Fruit fly (Drosophila melanogaster) whole organism, embryonic: ENCODE results near the gene Hph.

Experiments used
- Awh ChIP-seq: fragments of 200-800 bp; sonication (Bioruptor generic); IDR thresholded peaks from 2 replicates; pipeline ENCODE4, ENCODE4 v1.3.6; 2022; ENCODE audit warnings: missing biosample characterization, missing genetic modification characterization
- CG10147 ChIP-seq: fragments of 200-800 bp; sonication (Bioruptor generic); optimal IDR thresholded peaks from 2 replicates; lab custom pipeline; 2019; ENCODE audit warnings: missing biosample characterization, mild to moderate bottlenecking, missing genetic modification characterization, moderate library complexity
- CG10267 ChIP-seq: fragments of 200-800 bp; sonication (Bioruptor generic); optimal IDR thresholded peaks from 2 replicates; lab custom pipeline; 2018; ENCODE audit warnings: missing biosample characterization, mild to moderate bottlenecking, missing genetic modification characterization, moderate library complexity
- CG10959 ChIP-seq: fragments of 200-800 bp; sonication (Bioruptor generic); IDR thresholded peaks from 2 replicates; pipeline ENCODE4 v1.3.6; 2022; ENCODE audit warnings: missing biosample characterization, missing genetic modification characterization
- CG1233 ChIP-seq: fragments of 200-800 bp; sonication (Bioruptor generic); optimal IDR thresholded peaks from 4 replicates; lab custom pipeline; 2018; ENCODE audit warnings: missing biosample characterization, mild to moderate bottlenecking, missing genetic modification characterization
- CG13624 ChIP-seq: fragments of 200-800 bp; sonication (Bioruptor generic); optimal IDR thresholded peaks from 2 replicates; lab custom pipeline; 2016; ENCODE audit warnings: missing biosample characterization, missing genetic modification characterization
- CG14710 ChIP-seq: fragments of 200-800 bp; sonication (Bioruptor generic); optimal IDR thresholded peaks from 3 replicates; lab custom pipeline; 2019; ENCODE audit warnings: missing biosample characterization, mild to moderate bottlenecking, missing genetic modification characterization, moderate library complexity
- CG15601 ChIP-seq: fragments of 200-800 bp; sonication (Bioruptor generic); optimal IDR thresholded peaks from 3 replicates; lab custom pipeline; 2019; ENCODE audit warnings: missing biosample characterization, mild to moderate bottlenecking, missing genetic modification characterization, moderate library complexity
- CG16813 ChIP-seq: fragments of 200-800 bp; sonication (Bioruptor generic); IDR thresholded peaks from 3 replicates; pipeline ENCODE4 v1.3.6; 2022; ENCODE audit warnings: missing biosample characterization, missing genetic modification characterization; ENCODE audit not compliant: partially characterized antibody
- CG17361 ChIP-seq: fragments of 200-800 bp; sonication (Bioruptor generic); IDR thresholded peaks from 3 replicates; pipeline ENCODE4 v1.3.6; 2022; ENCODE audit warnings: missing biosample characterization, missing genetic modification characterization
- CG17802 ChIP-seq: fragments of 200-800 bp; sonication (Bioruptor generic); optimal IDR thresholded peaks from 2 replicates; lab custom pipeline; 2018; ENCODE audit warnings: missing biosample characterization, mild to moderate bottlenecking, missing genetic modification characterization, moderate library complexity
- CG17829 ChIP-seq: fragments of 200-800 bp; optimal IDR thresholded peaks from 2 replicates; lab custom pipeline; 2019; ENCODE audit warnings: missing biosample characterization, mild to moderate bottlenecking, missing genetic modification characterization, moderate library complexity
- CG1832 ChIP-seq: fragments of 200-800 bp; sonication (Bioruptor generic); optimal IDR thresholded peaks from 2 replicates; lab custom pipeline; 2017; ENCODE audit warnings: missing biosample characterization, mild to moderate bottlenecking, missing genetic modification characterization, inconsistent platforms
- CG33557 ChIP-seq: fragments of 200-800 bp; sonication (Bioruptor generic); optimal IDR thresholded peaks from 2 replicates; lab custom pipeline; 2019; ENCODE audit warnings: missing biosample characterization, mild to moderate bottlenecking, missing genetic modification characterization, moderate library complexity
- CG6791 ChIP-seq: fragments of 200-800 bp; sonication (Bioruptor generic); IDR thresholded peaks from 3 replicates; pipeline ENCODE4 v1.3.6; 2022; ENCODE audit warnings: missing biosample characterization, missing genetic modification characterization; ENCODE audit not compliant: partially characterized antibody
- CG7372 ChIP-seq: fragments of 200-800 bp; sonication (Bioruptor generic); IDR thresholded peaks from 2 replicates; pipeline ENCODE4 v1.3.6; 2022; ENCODE audit warnings: missing biosample characterization, missing genetic modification characterization
- CG8290 ChIP-seq, 3 experiments: fragments of 200-800 bp; sonication (Bioruptor generic); optimal IDR thresholded peaks; 2 replicates each; lab custom pipeline; 2016 to 2019; ENCODE audit warnings: missing biosample characterization in 3 of 3, missing genetic modification characterization in 3 of 3, mild to moderate bottlenecking in 2 of 3, moderate library complexity in 1 of 3
- CHES-1-like ChIP-seq: fragments of 200-800 bp; sonication (Bioruptor generic); optimal IDR thresholded peaks from 2 replicates; lab custom pipeline; 2016; ENCODE audit warnings: missing biosample characterization, missing genetic modification characterization
- CrebB ChIP-seq: fragments of 200-800 bp; sonication (Bioruptor generic); optimal IDR thresholded peaks from 3 replicates; lab custom pipeline; 2018; ENCODE audit warnings: missing biosample characterization, mild to moderate bottlenecking, missing genetic modification characterization
- D ChIP-seq, 2 experiments: fragments of 200-800 bp in 1 of 2; fragments of >200 bp in 1 of 2; sonication (Bioruptor generic) in 1 of 2; optimal IDR thresholded peaks; 2 replicates in 1 of 2; 3 replicates in 1 of 2; lab custom pipeline; 2017; ENCODE audit warnings: mild to moderate bottlenecking in 1 of 2, missing biosample characterization in 1 of 2, missing genetic modification characterization in 1 of 2, missing genetic modification reagents in 1 of 2
- Dip3 ChIP-seq: fragments of 200-800 bp; sonication (Bioruptor generic); optimal IDR thresholded peaks from 3 replicates; lab custom pipeline; 2016; ENCODE audit warnings: missing biosample characterization, missing genetic modification characterization
- Eip74EF ChIP-seq, 2 experiments: fragments of 200-800 bp in 1 of 2; fragments of >200 bp in 1 of 2; sonication (Bioruptor generic) in 1 of 2; optimal IDR thresholded peaks; 2 replicates each; lab custom pipeline; 2017 to 2019; ENCODE audit warnings: missing biosample characterization in 2 of 2, missing genetic modification characterization in 2 of 2, mild to moderate bottlenecking in 1 of 2, moderate library complexity in 1 of 2
- Hand ChIP-seq: fragments of 200-800 bp; sonication (Bioruptor generic); optimal IDR thresholded peaks from 2 replicates; lab custom pipeline; 2017; ENCODE audit warnings: mild to moderate bottlenecking, missing biosample characterization, missing genetic modification reagents, missing genetic modification characterization
- Hr3 ChIP-seq: fragments of 200-800 bp; sonication (Bioruptor generic); optimal IDR thresholded peaks from 3 replicates; lab custom pipeline; 2016; ENCODE audit warnings: missing biosample characterization, missing genetic modification characterization
- Lim3 ChIP-seq: fragments of 200-800 bp; sonication (Bioruptor generic); IDR thresholded peaks from 2 replicates; pipeline ENCODE4 v1.3.6; 2022; ENCODE audit warnings: missing biosample characterization, missing genetic modification characterization
- Lpt ChIP-seq: fragments of >200 bp; optimal IDR thresholded peaks from 2 replicates; lab custom pipeline; 2018; ENCODE audit warnings: missing biosample characterization, missing genetic modification characterization
- Med ChIP-seq: fragments of 200-800 bp; sonication (Bioruptor generic); peaks from one replicate; lab custom pipeline; 2016; ENCODE audit warnings: missing biosample characterization, missing genetic modification characterization, mild to moderate bottlenecking, inconsistent platforms, moderate library complexity
- NC2β ChIP-seq: fragments of 200-800 bp; sonication (Bioruptor generic); optimal IDR thresholded peaks from 2 replicates; lab custom pipeline; 2016; ENCODE audit warnings: missing biosample characterization, missing genetic modification characterization
- NK7.1 ChIP-seq: fragments of 200-800 bp; sonication (Bioruptor generic); optimal IDR thresholded peaks from 3 replicates; lab custom pipeline; 2016; ENCODE audit warnings: missing biosample characterization, missing genetic modification characterization
- Neu2 ChIP-seq: fragments of 200-800 bp; sonication (Bioruptor generic); optimal IDR thresholded peaks from 3 replicates; lab custom pipeline; 2016; ENCODE audit warnings: missing biosample characterization, missing genetic modification characterization, borderline replicate concordance
- Oli ChIP-seq: fragments of 200-800 bp; sonication (Bioruptor generic); optimal IDR thresholded peaks from 2 replicates; lab custom pipeline; 2018; ENCODE audit warnings: missing biosample characterization, mild to moderate bottlenecking, missing genetic modification characterization, moderate library complexity
- Trl ChIP-seq, 3 experiments: fragments of >200 bp in 2 of 3; fragments of 200-800 bp in 1 of 3; sonication (Bioruptor generic) in 1 of 3; optimal IDR thresholded peaks; 2 replicates in 1 of 3; 3 replicates in 2 of 3; lab custom pipeline; 2016 to 2017; ENCODE audit warnings: missing biosample characterization in 1 of 3, missing genetic modification characterization in 1 of 3
- YL-1 ChIP-seq: fragments of 200-800 bp; sonication (Bioruptor generic); optimal IDR thresholded peaks from 3 replicates; lab custom pipeline; 2017; ENCODE audit warnings: missing biosample characterization, mild to moderate bottlenecking, missing genetic modification characterization
- abd-A ChIP-seq: fragments of 200-800 bp; sonication (Bioruptor generic); optimal IDR thresholded peaks from 3 replicates; lab custom pipeline; 2019; ENCODE audit warnings: missing biosample characterization, mild to moderate bottlenecking, missing genetic modification characterization, moderate library complexity
- amos ChIP-seq: fragments of 200-800 bp; sonication (Bioruptor generic); IDR thresholded peaks from 2 replicates; pipeline ENCODE4 v1.3.6; 2022; ENCODE audit warnings: missing biosample characterization, missing genetic modification characterization; ENCODE audit not compliant: partially characterized antibody
- chm ChIP-seq: fragments of 200-800 bp; sonication (Bioruptor generic); IDR thresholded peaks from 2 replicates; pipeline ENCODE4 v1.3.6; 2022; ENCODE audit warnings: missing biosample characterization, missing genetic modification characterization
- crp ChIP-seq, 2 experiments: fragments of 200-800 bp; sonication (Bioruptor generic); optimal IDR thresholded peaks; 2 replicates in 1 of 2; 3 replicates in 1 of 2; lab custom pipeline; 2017; ENCODE audit warnings: missing biosample characterization in 2 of 2, missing genetic modification characterization in 2 of 2, mild to moderate bottlenecking in 1 of 2, moderate library complexity in 1 of 2
- dmrt99B ChIP-seq: fragments of 200-800 bp; sonication (Bioruptor generic); optimal IDR thresholded peaks from 2 replicates; lab custom pipeline; 2018; ENCODE audit warnings: missing biosample characterization, mild to moderate bottlenecking, missing genetic modification characterization, moderate library complexity
- ems ChIP-seq: fragments of 200-800 bp; sonication (Bioruptor generic); optimal IDR thresholded peaks from 3 replicates; lab custom pipeline; 2016; ENCODE audit warnings: missing biosample characterization, missing genetic modification characterization
- mirr ChIP-seq: fragments of 200-800 bp; sonication (Bioruptor generic); optimal IDR thresholded peaks from 3 replicates; lab custom pipeline; 2018; ENCODE audit warnings: missing biosample characterization, mild to moderate bottlenecking, missing genetic modification characterization
- nmo ChIP-seq: fragments of 200-800 bp; sonication (Bioruptor generic); optimal IDR thresholded peaks from 2 replicates; lab custom pipeline; 2018; ENCODE audit warnings: missing biosample characterization, mild to moderate bottlenecking, missing genetic modification characterization, moderate library complexity
- otp ChIP-seq: fragments of 200-800 bp; sonication (Bioruptor generic); IDR thresholded peaks from 3 replicates; pipeline ENCODE4, ENCODE4 v1.3.6; 2022; ENCODE audit warnings: missing biosample characterization, missing genetic modification characterization
- phol ChIP-seq: fragments of 200-800 bp; sonication (Bioruptor generic); optimal IDR thresholded peaks from 3 replicates; lab custom pipeline; 2018; ENCODE audit warnings: missing biosample characterization, mild to moderate bottlenecking, missing genetic modification characterization, moderate library complexity
- sens ChIP-seq: fragments of 200-800 bp; sonication (Bioruptor generic); peaks from one replicate; lab custom pipeline; 2016; ENCODE audit warnings: missing biosample characterization, missing genetic modification characterization
- trem ChIP-seq: fragments of 200-800 bp; optimal IDR thresholded peaks from 3 replicates; lab custom pipeline; 2019; ENCODE audit warnings: missing biosample characterization, mild to moderate bottlenecking, missing genetic modification characterization, moderate library complexity
- tx ChIP-seq: fragments of 200-800 bp; sonication (Bioruptor generic); optimal IDR thresholded peaks from 2 replicates; lab custom pipeline; 2016; ENCODE audit warnings: missing biosample characterization, missing genetic modification characterization
- vnd ChIP-seq: fragments of 200-800 bp; sonication (Bioruptor generic); IDR thresholded peaks from 3 replicates; pipeline ENCODE4 v1.3.6; 2022; ENCODE audit warnings: missing biosample characterization, missing genetic modification characterization; ENCODE audit not compliant: partially characterized antibody

Gene Hph

dm6 chr3R:5251243-5251865, 5.5 kb upstream of the Hph start, which contains the start of gene CtsF (continued):
- TF ChIP-seq D (optimal IDR thresholded peaks at IDR 0.05; lab: Kevin White, UChicago) (peak; percentile 71), D (GFP tag; optimal IDR thresholded peaks at IDR 0.05; lab: Kevin White, UChicago) (no peak), CG10147 (GFP tag; lab: Kevin White, UChicago) (peak; percentile 16), CHES-1-like (GFP tag; lab: Kevin White, UChicago) (peak; percentile 49), CG13624 (GFP tag; lab: Kevin White, UChicago) (peak; percentile 40), dmrt99B (tag; lab: Kevin White, UChicago) (peak; percentile 14), Trl (optimal IDR thresholded peaks at IDR 0.05; lab: Kevin White, UChicago) (peak in 1 of 2 experiments; percentile 37), Trl (GFP tag; optimal IDR thresholded peaks at IDR 0.05; lab: Kevin White, UChicago) (no peak), CG10959 (GFP tag; lab: Robert Waterston, UW) (no peak), NK7.1 (GFP tag; lab: Kevin White, UChicago) (peak; percentile 8), Lpt (GFP tag; lab: Kevin White, UChicago) (peak; percentile 33), chm (GFP tag; lab: Robert Waterston, UW) (peak; percentile 59; the same call in 1 of the 2 replicates), Eip74EF (GFP tag; optimal IDR thresholded peaks at IDR 0.05; lab: Kevin White, UChicago) (peak in 1 of 2 experiments; percentile 22), trem (tag; lab: Kevin White, UChicago) (peak; percentile 63), CG8290 (GFP tag; optimal IDR thresholded peaks at IDR 0.05; lab: Kevin White, UChicago) (no peak), CG8290 (tag; optimal IDR thresholded peaks at IDR 0.05; lab: Kevin White, UChicago) (peak in 1 of 2 experiments; percentile 25), CG17829 (tag; lab: Kevin White, UChicago) (peak; percentile 54), Oli (no peak), otp (no peak), amos (GFP tag; lab: Robert Waterston, UW) (peak; percentile 99), Neu2 (GFP tag; lab: Kevin White, UChicago) (peak; percentile 99), mirr (peak; percentile 17), crp (GFP tag; optimal IDR thresholded peaks at IDR 0.05; lab: Kevin White, UChicago) (peak in 1 of 2 experiments; percentile 67), CG7372 (no peak), nmo (GFP tag; lab: Kevin White, UChicago) (peak; percentile 41), Hand (GFP tag; lab: Kevin White, UChicago) (peak; percentile 48), CG1233 (peak; percentile 38), CG15601 (tag; lab: Kevin White, UChicago) (peak; percentile 13), CrebB (peak; percentile 28), tx (GFP tag; lab: Kevin White, UChicago) (no peak), Awh (GFP tag; lab: Robert Waterston, UW) (no peak), NC2β (no peak), Hr3 (GFP tag; lab: Kevin White, UChicago) (no peak), Dip3 (GFP tag; lab: Kevin White, UChicago) (no peak), phol (tag; lab: Kevin White, UChicago) (peak; percentile 1), sens (peak; percentile 38), CG16813 (peak; percentile 99), ems (GFP tag; lab: Kevin White, UChicago) (peak; percentile 32), Med (GFP tag; lab: Kevin White, UChicago) (peak; percentile 88), CG17802 (tag; lab: Kevin White, UChicago) (no peak), CG10267 (peak; percentile 65), CG6791 (GFP tag; lab: Robert Waterston, UW) (peak; percentile 100), CG14710 (tag; lab: Kevin White, UChicago) (peak; percentile 47), CG17361 (GFP tag; lab: Robert Waterston, UW) (peak; percentile 49; the same call in 1 of the 3 replicates), vnd (GFP tag; lab: Robert Waterston, UW) (peak; percentile 99), abd-A (tag; lab: Kevin White, UChicago) (peak; percentile 53), CG1832 (GFP tag; lab: Kevin White, UChicago) (peak; percentile 84), YL-1 (peak; percentile 81), CG33557 (GFP tag; lab: Kevin White, UChicago) (no peak), Lim3 (GFP tag; lab: Robert Waterston, UW) (no peak)
